Worm (Caenorhabditis elegans): Measurements from ENCODE around the gene snr-6.
A peak's percentile ranks its signal among the peaks of the same experiment; 100 is the strongest.

DNA sequence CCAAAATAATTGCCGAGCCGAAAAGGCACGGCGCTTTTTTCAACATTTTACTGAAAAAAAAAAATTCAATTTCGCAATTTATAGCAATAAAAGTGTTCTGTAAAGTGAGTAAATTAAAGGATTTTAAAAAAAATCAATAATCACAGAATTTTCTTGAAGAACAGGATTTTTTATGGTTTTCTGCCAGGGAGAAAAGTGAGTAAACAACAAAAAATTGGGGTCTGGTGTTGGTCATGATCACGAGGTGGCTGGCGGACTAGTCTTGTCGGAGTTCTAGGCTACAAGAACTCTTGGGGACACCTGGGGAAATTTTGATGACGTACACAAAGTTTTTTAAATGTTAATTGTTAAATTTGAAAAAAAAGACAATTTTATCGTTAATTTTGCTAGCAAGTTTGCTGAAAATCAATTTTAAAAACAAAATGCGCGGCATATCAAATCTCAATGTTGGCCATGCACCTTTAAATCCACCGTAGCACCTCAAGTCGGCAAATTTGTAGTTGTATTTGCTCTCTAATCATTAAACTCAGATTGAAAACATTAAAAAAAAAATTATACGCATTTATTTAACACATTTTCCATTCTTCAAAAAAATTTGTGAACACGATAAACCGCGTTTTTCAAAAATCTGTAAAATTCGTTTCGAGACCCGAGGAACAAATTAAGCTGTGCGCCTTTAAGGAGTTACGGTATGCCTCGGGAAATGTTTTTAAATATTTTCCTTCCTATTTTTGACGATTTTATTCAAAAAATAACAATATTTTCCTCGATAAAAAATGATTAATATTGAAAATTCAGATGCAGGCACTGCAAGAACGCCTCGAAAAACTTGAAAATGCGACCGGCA, 27.6 kb upstream of the snr-6 start, which contains the start of the genes scav-3 and Y49E10.21:
- TF ChIP-seq ztf-4 (tag; optimal IDR thresholded peaks at IDR 0.05), result no peak
- no peak for TF ChIP-seq unc-62 (GFP tag; optimal IDR thresholded peaks at IDR 0.05)
- no peak for TF ChIP-seq F13H6.1 (tag; optimal IDR thresholded peaks at IDR 0.05)
- no peak for TF ChIP-seq unc-39 (tag; optimal IDR thresholded peaks at IDR 0.05)
- TF ChIP-seq nhr-6 (tag; optimal IDR thresholded peaks at IDR 0.05), result no peak
- no peak for TF ChIP-seq ama-1 (optimal IDR thresholded peaks at IDR 0.05)
- no peak for TF ChIP-seq ZK546.5 (tag; optimal IDR thresholded peaks at IDR 0.05)
- TF ChIP-seq elt-3 (tag; optimal IDR thresholded peaks at IDR 0.05), result no peak
- TF ChIP-seq crh-2 (tag; optimal IDR thresholded peaks at IDR 0.05), result peak; percentile 52
- TF ChIP-seq lin-13 (GFP tag; optimal IDR thresholded peaks at IDR 0.05), result no peak
- no peak for TF ChIP-seq nhr-237 (tag; optimal IDR thresholded peaks at IDR 0.05)
- TF ChIP-seq skn-1 (tag; optimal IDR thresholded peaks at IDR 0.05), result peak; percentile 35
- no peak for TF ChIP-seq aly-2 (tag; optimal IDR thresholded peaks at IDR 0.05)
- TF ChIP-seq sma-3 (GFP tag; optimal IDR thresholded peaks at IDR 0.05), result no peak

Measured in whole organism, L2 larva.